Worm (Caenorhabditis elegans): Measurements from ENCODE around the gene pgm-1.

ce11 chrII:4935518-4935917 lies 46.3 kb downstream of the pgm-1 start, which contains the start of gene ZK546.5:
- no peak for TF ChIP-seq ceh-88 (GFP tag; IDR thresholded peaks at IDR 0.05)
- no peak for TF ChIP-seq unc-130 (tag; optimal IDR thresholded peaks at IDR 0.05)
- no peak for TF ChIP-seq vab-15 (tag; optimal IDR thresholded peaks at IDR 0.05)
- no peak for TF ChIP-seq nhr-12 (tag; optimal IDR thresholded peaks at IDR 0.05)
- no peak for TF ChIP-seq Y116A8C.19 (tag; optimal IDR thresholded peaks at IDR 0.05; ENCODE audit: borderline replicate concordance)
- no peak for TF ChIP-seq hlh-4 (tag; optimal IDR thresholded peaks at IDR 0.05)
- TF ChIP-seq lin-35 (GFP tag; optimal IDR thresholded peaks at IDR 0.05) = peak in 1 of 2 experiments; percentile 29

Data from whole organism, L1 larva.